Worm (Caenorhabditis elegans) whole organism, young adult: ENCODE results near the gene T27F7.12.

Experiments
- B0019.2 ChIP-seq: fragments of 200-800 bp; sonication (Bioruptor generic); conservative IDR thresholded peaks from 2 replicates; pipeline ENCODE4 v1.3.6; 2022; ENCODE audit warnings: missing genetic modification reagents, missing genetic modification characterization, missing compliant biosample characterization
- B0035.1 ChIP-seq: sonication (generic microtip); optimal IDR thresholded peaks from 2 replicates; lab custom pipeline; 2016; ENCODE audit warnings: missing genetic modification characterization, mild to moderate bottlenecking, missing compliant biosample characterization, missing genotype, missing genetic modification reagents
- B0261.1 ChIP-seq: sonication (generic microtip); optimal IDR thresholded peaks from 2 replicates; lab custom pipeline; 2016; ENCODE audit warnings: mild to moderate bottlenecking, missing genetic modification characterization, moderate library complexity, missing compliant biosample characterization
- C06A6.2 ChIP-seq: fragments of 200-800 bp; sonication (Bioruptor generic); conservative IDR thresholded peaks from 2 replicates; pipeline ENCODE4 v1.3.6; 2022; ENCODE audit warnings: missing genetic modification characterization, missing compliant biosample characterization
- D2030.7 ChIP-seq: fragments of 200-800 bp; sonication (Bioruptor generic); IDR thresholded peaks from 2 replicates; pipeline ENCODE4 v1.3.6; 2022; ENCODE audit warnings: missing genetic modification reagents, missing genetic modification characterization, missing compliant biosample characterization
- F22D6.2 ChIP-seq: sonication (generic microtip); optimal IDR thresholded peaks from 2 replicates; lab custom pipeline; 2016; ENCODE audit warnings: mild to moderate bottlenecking, missing genetic modification characterization, missing compliant biosample characterization
- F33H1.4 ChIP-seq: fragments of 200-800 bp; sonication (Bioruptor generic); IDR thresholded peaks from 2 replicates; pipeline ENCODE4 v1.3.6; 2022; ENCODE audit warnings: missing genetic modification reagents, missing genetic modification characterization, missing compliant biosample characterization
- F57A8.1 ChIP-seq: fragments of 200-800 bp; sonication (Bioruptor generic); optimal IDR thresholded peaks from 2 replicates; lab custom pipeline; 2018; ENCODE audit warnings: mild to moderate bottlenecking, missing genetic modification characterization, moderate library complexity, missing compliant biosample characterization
- F57C9.4 ChIP-seq: sonication (generic microtip); optimal IDR thresholded peaks from 2 replicates; lab custom pipeline; 2017; ENCODE audit warnings: mild to moderate bottlenecking, missing genetic modification characterization, missing compliant biosample characterization
- K11D2.4 ChIP-seq: fragments of 200-800 bp; sonication (Bioruptor generic); IDR thresholded peaks from 2 replicates; pipeline ENCODE4 v1.3.6; 2022; ENCODE audit warnings: missing genetic modification reagents, missing genetic modification characterization, missing compliant biosample characterization
- K12H6.12 ChIP-seq: fragments of 200-800 bp; sonication (Bioruptor generic); optimal IDR thresholded peaks from 2 replicates; lab custom pipeline; 2018; ENCODE audit warnings: mild to moderate bottlenecking, missing genetic modification characterization, missing compliant biosample characterization
- Y67H2A.10 ChIP-seq: fragments of 200-800 bp; sonication (Bioruptor generic); conservative IDR thresholded peaks from 2 replicates; pipeline ENCODE4 v1.3.6; 2022; ENCODE audit warnings: missing genetic modification reagents, missing genetic modification characterization, missing compliant biosample characterization
- akir-1 ChIP-seq: fragments of 200-800 bp; sonication (Bioruptor generic); optimal IDR thresholded peaks from 2 replicates; lab custom pipeline; 2018; ENCODE audit warnings: mild to moderate bottlenecking, missing genetic modification characterization, moderate library complexity, missing compliant biosample characterization
- atf-7 ChIP-seq: sonication (generic microtip); optimal IDR thresholded peaks from 2 replicates; lab custom pipeline; 2017; ENCODE audit warnings: mild to moderate bottlenecking, missing genetic modification characterization, missing compliant biosample characterization
- attf-3 ChIP-seq: fragments of 200-800 bp; sonication (Bioruptor generic); conservative IDR thresholded peaks from 2 replicates; pipeline ENCODE4 v1.3.6; 2022; ENCODE audit warnings: missing genetic modification reagents, missing genetic modification characterization, missing compliant biosample characterization
- cebp-1 ChIP-seq, 2 experiments: fragments of 200-800 bp in 1 of 2; sonication (Bioruptor generic) in 1 of 2; sonication (generic microtip) in 1 of 2; IDR thresholded peaks in 1 of 2; optimal IDR thresholded peaks in 1 of 2; 2 replicates each; pipeline versions ENCODE4 v1.3.6 to Lab custom; 2017 to 2022; ENCODE audit warnings: missing compliant biosample characterization in 2 of 2, missing genetic modification characterization in 2 of 2, mild to moderate bottlenecking in 1 of 2, missing genetic modification reagents in 1 of 2, moderate library complexity in 1 of 2
- ceh-58 ChIP-seq: fragments of 200-800 bp; sonication (Bioruptor generic); IDR thresholded peaks from 2 replicates; pipeline ENCODE4 v1.3.6; 2022; ENCODE audit warnings: missing genetic modification characterization, missing compliant biosample characterization
- ceh-79 ChIP-seq: sonication (generic microtip); optimal IDR thresholded peaks from 2 replicates; lab custom pipeline; 2017; ENCODE audit warnings: mild to moderate bottlenecking, missing genetic modification characterization, missing compliant biosample characterization
- die-1 ChIP-seq: sonication (generic microtip); optimal IDR thresholded peaks from 2 replicates; lab custom pipeline; 2016; ENCODE audit warnings: missing genotype, mild to moderate bottlenecking, missing genetic modification characterization, missing compliant biosample characterization
- dox-1 ChIP-seq: fragments of 200-800 bp; sonication (Bioruptor generic); IDR thresholded peaks from 2 replicates; pipeline ENCODE4 v1.3.6; 2022; ENCODE audit warnings: missing genetic modification reagents, missing genetic modification characterization, missing compliant biosample characterization
- dpff-1 ChIP-seq: sonication (generic microtip); optimal IDR thresholded peaks from 2 replicates; lab custom pipeline; 2017; ENCODE audit warnings: mild to moderate bottlenecking, missing genetic modification characterization, missing compliant biosample characterization
- dpl-1 ChIP-seq: fragments of 150-350 bp; optimal IDR thresholded peaks from 2 replicates; lab custom pipeline; 2014; ENCODE audit warnings: missing biosample characterization, missing genetic modification reagents, missing genetic modification characterization
- egl-18 ChIP-seq: fragments of 200-800 bp; sonication (Bioruptor generic); IDR thresholded peaks from 2 replicates; pipeline ENCODE4 v1.3.6; 2022; ENCODE audit warnings: missing genetic modification reagents, missing genetic modification characterization, missing compliant biosample characterization
- egrh-3 ChIP-seq: fragments of 200-800 bp; sonication (Bioruptor generic); IDR thresholded peaks from 2 replicates; pipeline ENCODE4 v1.3.6; 2022; ENCODE audit warnings: missing genetic modification reagents, missing genetic modification characterization, missing compliant biosample characterization
- gei-17 ChIP-seq: fragments of 200-800 bp; sonication (Bioruptor generic); optimal IDR thresholded peaks from 2 replicates; lab custom pipeline; 2018; ENCODE audit warnings: mild to moderate bottlenecking, missing genetic modification characterization, missing compliant biosample characterization
- hmg-20 ChIP-seq: fragments of 200-800 bp; sonication (Bioruptor generic); IDR thresholded peaks from 2 replicates; pipeline ENCODE4 v1.3.6; 2022; ENCODE audit warnings: missing genetic modification reagents, missing genetic modification characterization, missing compliant biosample characterization
- hrde-1 ChIP-seq: sonication (generic microtip); optimal IDR thresholded peaks from 2 replicates; lab custom pipeline; 2016; ENCODE audit warnings: missing genetic modification characterization, mild to moderate bottlenecking, missing compliant biosample characterization, moderate library complexity, missing genotype, missing genetic modification reagents, borderline replicate concordance
- hsf-1 ChIP-seq: fragments of 200-800 bp; sonication (Bioruptor generic); IDR thresholded peaks from 2 replicates; pipeline ENCODE4 v1.3.6; 2022; ENCODE audit warnings: missing genetic modification reagents, missing genetic modification characterization, missing compliant biosample characterization
- lag-1 ChIP-seq: fragments of 200-800 bp; sonication (Bioruptor generic); IDR thresholded peaks from 2 replicates; pipeline ENCODE4 v1.3.6; 2022; ENCODE audit warnings: missing genetic modification reagents, missing genetic modification characterization, missing compliant biosample characterization
- lin-26 ChIP-seq: fragments of 200-800 bp; sonication (Bioruptor generic); IDR thresholded peaks from 2 replicates; pipeline ENCODE4 v1.3.6; 2022; ENCODE audit warnings: missing genetic modification reagents, missing genetic modification characterization, missing compliant biosample characterization
- madf-3 ChIP-seq: fragments of 200-800 bp; sonication (Bioruptor generic); IDR thresholded peaks from 2 replicates; pipeline ENCODE4 v1.3.6; 2022; ENCODE audit warnings: missing genetic modification reagents, missing genetic modification characterization, missing compliant biosample characterization
- madf-6 ChIP-seq: fragments of 200-800 bp; sonication (Bioruptor generic); IDR thresholded peaks from 2 replicates; pipeline ENCODE4 v1.3.6; 2022; ENCODE audit warnings: missing genetic modification reagents, missing genetic modification characterization, missing compliant biosample characterization
- madf-8 ChIP-seq: fragments of 200-800 bp; sonication (Bioruptor generic); conservative IDR thresholded peaks from 2 replicates; pipeline ENCODE4 v1.3.6; 2022; ENCODE audit warnings: missing genetic modification reagents, missing genetic modification characterization, missing compliant biosample characterization
- mes-4 ChIP-seq: sonication (generic microtip); optimal IDR thresholded peaks from 2 replicates; lab custom pipeline; 2016; ENCODE audit warnings: missing genotype, missing genetic modification characterization, missing compliant biosample characterization
- nfyb-1 ChIP-seq: fragments of 200-800 bp; sonication (Bioruptor generic); IDR thresholded peaks from 2 replicates; pipeline ENCODE4 v1.3.6; 2022; ENCODE audit warnings: missing genetic modification reagents, missing genetic modification characterization, missing compliant biosample characterization
- nhr-120 ChIP-seq: fragments of 200-800 bp; sonication (Bioruptor generic); IDR thresholded peaks from 2 replicates; pipeline ENCODE4 v1.3.6; 2022; ENCODE audit warnings: missing genetic modification characterization, missing compliant biosample characterization
- nhr-80 ChIP-seq: sonication (generic microtip); optimal IDR thresholded peaks from 2 replicates; lab custom pipeline; 2016; ENCODE audit warnings: missing genetic modification characterization, missing compliant biosample characterization
- rcor-1 ChIP-seq: fragments of 200-800 bp; sonication (Bioruptor generic); IDR thresholded peaks from 2 replicates; pipeline ENCODE4 v1.3.6; 2022; ENCODE audit warnings: missing genetic modification reagents, missing genetic modification characterization, missing compliant biosample characterization
- snpc-1.1 ChIP-seq: sonication (generic microtip); optimal IDR thresholded peaks from 2 replicates; lab custom pipeline; 2017; ENCODE audit warnings: missing genetic modification characterization, mild to moderate bottlenecking, missing compliant biosample characterization, antibody characterized with exemption, moderate library complexity, missing genotype, missing genetic modification reagents; ENCODE audit not compliant: insufficient read depth
- snpc-1.3 ChIP-seq: sonication (generic microtip); optimal IDR thresholded peaks from 2 replicates; lab custom pipeline; 2017; ENCODE audit warnings: missing genetic modification characterization, mild to moderate bottlenecking, missing compliant biosample characterization, antibody characterized with exemption, moderate library complexity, missing genotype, missing genetic modification reagents; ENCODE audit not compliant: insufficient read depth
- somi-1 ChIP-seq: fragments of 200-800 bp; sonication (Bioruptor generic); optimal IDR thresholded peaks from 2 replicates; lab custom pipeline; 2018; ENCODE audit warnings: mild to moderate bottlenecking, missing genetic modification characterization, missing compliant biosample characterization
- sptf-2 ChIP-seq: fragments of 200-800 bp; sonication (Bioruptor generic); optimal IDR thresholded peaks from 2 replicates; lab custom pipeline; 2018; ENCODE audit warnings: mild to moderate bottlenecking, missing genetic modification characterization, missing compliant biosample characterization
- zfh-2 ChIP-seq: fragments of 200-800 bp; sonication (Bioruptor generic); conservative IDR thresholded peaks from 2 replicates; pipeline ENCODE4 v1.3.6; 2022; ENCODE audit warnings: missing genetic modification reagents, missing genetic modification characterization, missing compliant biosample characterization
- ztf-18 ChIP-seq: sonication (generic microtip); optimal IDR thresholded peaks from 2 replicates; lab custom pipeline; 2016; ENCODE audit warnings: missing genotype, mild to moderate bottlenecking, missing genetic modification characterization, missing compliant biosample characterization
- ztf-25 ChIP-seq: fragments of 200-800 bp; sonication (Bioruptor generic); IDR thresholded peaks from 2 replicates; pipeline ENCODE4 v1.3.6; 2022; ENCODE audit warnings: missing genetic modification reagents, missing genetic modification characterization, missing compliant biosample characterization

The T27F7.12 gene

ce11 chrII:4992977-4993376, 3.1 kb downstream of the T27F7.12 start, which contains the start of gene pigb-1:
pigb-1 (minus strand) TSS chrII:4993077.
- no peak for TF ChIP-seq ceh-79 (tag; lab: Kevin White, UChicago)
- no peak for TF ChIP-seq nfyb-1
- no peak for TF ChIP-seq dpl-1 (GFP tag; lab: Kevin White, UChicago)
- TF ChIP-seq madf-3 (GFP tag; lab: Robert Waterston, UW), result 0 out of 2 replicates have a peak, but pooled peaks have one; percentile 11
- TF ChIP-seq, all 124 proteins: peak for 1

- TF ChIP-seq attf-3 (GFP tag; lab: Robert Waterston, UW) (no peak), F57A8.1 (GFP tag; lab: Kevin White, UChicago) (no peak), gei-17 (GFP tag; lab: Kevin White, UChicago) (no peak), F57C9.4 (tag; lab: Kevin White, UChicago) (no peak), nhr-120 (GFP tag; lab: Robert Waterston, UW) (no peak), F33H1.4 (GFP tag; lab: Robert Waterston, UW) (no peak), dox-1 (GFP tag; lab: Robert Waterston, UW) (peak; percentile 80), atf-7 (tag; lab: Kevin White, UChicago) (no peak), ztf-18 (no peak), nhr-80 (tag; lab: Kevin White, UChicago) (peak; percentile 26), dpl-1 (GFP tag; lab: Kevin White, UChicago) (peak; percentile 30), cebp-1 (GFP tag; IDR thresholded peaks at IDR 0.05; lab: Robert Waterston, UW) (no peak), cebp-1 (tag; optimal IDR thresholded peaks at IDR 0.05; lab: Kevin White, UChicago) (peak; percentile 45), somi-1 (no peak), B0019.2 (peak; percentile 56; the same call in 1 of the 2 replicates), ztf-25 (GFP tag; lab: Robert Waterston, UW) (no peak), hrde-1 (tag; lab: Kevin White, UChicago) (no peak), hmg-20 (no peak), madf-6 (GFP tag; lab: Robert Waterston, UW) (peak; percentile 51), die-1 (no peak), madf-8 (no peak), B0261.1 (no peak), sptf-2 (GFP tag; lab: Kevin White, UChicago) (no peak), snpc-1.3 (peak; percentile 42), Y67H2A.10 (GFP tag; lab: Robert Waterston, UW) (no peak), dpff-1 (tag; lab: Kevin White, UChicago) (no peak), K12H6.12 (tag; lab: Kevin White, UChicago) (no peak), B0035.1 (tag; lab: Kevin White, UChicago) (no peak), ceh-79 (tag; lab: Kevin White, UChicago) (no peak), mes-4 (tag; lab: Kevin White, UChicago) (no peak), K11D2.4 (GFP tag; lab: Robert Waterston, UW) (no peak), hsf-1 (no peak), D2030.7 (no peak), F22D6.2 (tag; lab: Kevin White, UChicago) (no peak), egrh-3 (GFP tag; lab: Robert Waterston, UW) (no peak), akir-1 (GFP tag; lab: Kevin White, UChicago) (no peak), C06A6.2 (no peak), rcor-1 (GFP tag; lab: Robert Waterston, UW) (no peak), ceh-58 (GFP tag; lab: Robert Waterston, UW) (no peak), egl-18 (no peak), snpc-1.1 (tag; lab: Kevin White, UChicago) (no peak), zfh-2 (GFP tag; lab: Robert Waterston, UW) (no peak), lag-1 (GFP tag; lab: Robert Waterston, UW) (no peak), lin-26 (no peak)
Measured at ce11 chrII:4993530-4994192, 3.8 kb downstream of the T27F7.12 start, which contains the start of the genes eif-1 and vps-24. eif-1 (minus strand) TSS chrII:4993580. vps-24 (plus strand) TSS chrII:4993998.
